Fruit fly (Drosophila melanogaster) whole organism, embryonic: ENCODE measurements around the gene CG7789.

Experiments used
- Atf3 ChIP-seq: fragments of 200-800 bp; sonication (Bioruptor generic); optimal IDR thresholded peaks from 3 replicates; lab custom pipeline; 2016; ENCODE audit warnings: missing biosample characterization, missing genetic modification characterization
- CG10462 ChIP-seq: fragments of 200-800 bp; sonication (Bioruptor generic); optimal IDR thresholded peaks from 2 replicates; lab custom pipeline; 2016; ENCODE audit warnings: missing biosample characterization, missing genetic modification characterization
- CG10979 ChIP-seq: fragments of 200-800 bp; sonication (Bioruptor generic); optimal IDR thresholded peaks from 2 replicates; lab custom pipeline; 2018; ENCODE audit warnings: missing biosample characterization, mild to moderate bottlenecking, missing genetic modification characterization, moderate library complexity
- CG14014 ChIP-seq: fragments of 200-800 bp; sonication (Bioruptor generic); IDR thresholded peaks from 2 replicates; pipeline ENCODE4 v1.3.6; 2022; ENCODE audit warnings: missing biosample characterization, missing genetic modification characterization
- CG15696 ChIP-seq: fragments of 200-800 bp; sonication (Bioruptor generic); optimal IDR thresholded peaks from 2 replicates; lab custom pipeline; 2019; ENCODE audit warnings: missing biosample characterization, mild to moderate bottlenecking, missing genetic modification characterization, moderate library complexity
- CG1602 ChIP-seq: fragments of 200-800 bp; sonication (Bioruptor generic); optimal IDR thresholded peaks from 3 replicates; lab custom pipeline; 2016; ENCODE audit warnings: missing biosample characterization, missing genetic modification characterization
- CG17186 ChIP-seq: fragments of 200-800 bp; sonication (Bioruptor generic); optimal IDR thresholded peaks from 3 replicates; lab custom pipeline; 2017; ENCODE audit warnings: missing biosample characterization, missing genetic modification reagents, missing genetic modification characterization
- CG17328 ChIP-seq: fragments of 200-800 bp; sonication (Bioruptor generic); IDR thresholded peaks from 2 replicates; pipeline ENCODE4 v1.3.6; 2022; ENCODE audit warnings: missing biosample characterization, missing genetic modification characterization
- CG17359 ChIP-seq: fragments of 200-800 bp; sonication (Bioruptor generic); optimal IDR thresholded peaks from 3 replicates; lab custom pipeline; 2018; ENCODE audit warnings: missing biosample characterization, mild to moderate bottlenecking, missing genetic modification characterization, moderate library complexity
- CG17385 ChIP-seq: fragments of 200-800 bp; sonication (Bioruptor generic); optimal IDR thresholded peaks from 3 replicates; lab custom pipeline; 2018; ENCODE audit warnings: missing biosample characterization, mild to moderate bottlenecking, missing genetic modification characterization
- CG2120 ChIP-seq: fragments of 200-800 bp; sonication (Bioruptor generic); optimal IDR thresholded peaks from 3 replicates; lab custom pipeline; 2016; ENCODE audit warnings: missing biosample characterization, missing genetic modification characterization
- CG2129 ChIP-seq: fragments of 200-800 bp; sonication (Bioruptor generic); IDR thresholded peaks from 2 replicates; pipeline ENCODE4 v1.3.6; 2022; ENCODE audit warnings: missing biosample characterization, missing genetic modification characterization; ENCODE audit not compliant: partially characterized antibody
- CG31388 ChIP-seq: fragments of 200-800 bp; sonication (Bioruptor generic); optimal IDR thresholded peaks from 2 replicates; lab custom pipeline; 2016; ENCODE audit warnings: missing biosample characterization, missing genetic modification characterization
- CG32767 ChIP-seq: fragments of 200-800 bp; sonication (Bioruptor generic); IDR thresholded peaks from 2 replicates; pipeline ENCODE4 v1.3.6; 2022; ENCODE audit warnings: missing biosample characterization, missing genetic modification characterization
- CG3847 ChIP-seq: fragments of 200-800 bp; sonication (Bioruptor generic); IDR thresholded peaks from 2 replicates; pipeline ENCODE4 v1.3.6; 2022; ENCODE audit warnings: missing biosample characterization, missing genetic modification characterization
- CG6272 ChIP-seq: fragments of 200-800 bp; sonication (Bioruptor generic); IDR thresholded peaks from 2 replicates; pipeline ENCODE4 v1.3.6; 2022; ENCODE audit warnings: missing biosample characterization, missing genetic modification characterization
- CG7745 ChIP-seq: fragments of 200-800 bp; sonication (Bioruptor generic); optimal IDR thresholded peaks from 2 replicates; lab custom pipeline; 2018; ENCODE audit warnings: missing biosample characterization, mild to moderate bottlenecking, missing genetic modification characterization, moderate library complexity
- CG7987 ChIP-seq: fragments of 200-800 bp; sonication (Bioruptor generic); optimal IDR thresholded peaks from 2 replicates; lab custom pipeline; 2018; ENCODE audit warnings: missing biosample characterization, mild to moderate bottlenecking, missing genetic modification characterization, moderate library complexity
- CG8924 ChIP-seq: fragments of 200-800 bp; optimal IDR thresholded peaks from 3 replicates; lab custom pipeline; 2019; ENCODE audit warnings: missing biosample characterization, mild to moderate bottlenecking, missing genetic modification characterization, moderate library complexity
- CG9817 ChIP-seq: fragments of 200-800 bp; sonication (Bioruptor generic); optimal IDR thresholded peaks from 2 replicates; lab custom pipeline; 2018; ENCODE audit warnings: missing biosample characterization, mild to moderate bottlenecking, missing genetic modification characterization, moderate library complexity
- CoRest ChIP-seq: fragments of 200-800 bp; sonication (Bioruptor generic); optimal IDR thresholded peaks from 3 replicates; lab custom pipeline; 2018; ENCODE audit warnings: missing biosample characterization, mild to moderate bottlenecking, missing genetic modification characterization, moderate library complexity
- D19B ChIP-seq: fragments of 200-800 bp; sonication (Bioruptor generic); optimal IDR thresholded peaks from 2 replicates; lab custom pipeline; 2017; ENCODE audit warnings: missing biosample characterization, mild to moderate bottlenecking, missing genetic modification characterization
- Dfd ChIP-seq, 2 experiments: fragments of >200 bp; optimal IDR thresholded peaks; 2 replicates each; lab custom pipeline; 2017; ENCODE audit warnings: missing biosample characterization in 2 of 2, missing genetic modification characterization in 2 of 2
- Lpt ChIP-seq: fragments of >200 bp; optimal IDR thresholded peaks from 2 replicates; lab custom pipeline; 2018; ENCODE audit warnings: missing biosample characterization, missing genetic modification characterization
- MTF-1 ChIP-seq: fragments of 200-800 bp; sonication (Bioruptor generic); optimal IDR thresholded peaks from 2 replicates; lab custom pipeline; 2018; ENCODE audit warnings: missing biosample characterization, mild to moderate bottlenecking, missing genetic modification characterization, borderline replicate concordance
- Optix ChIP-seq: fragments of 200-800 bp; sonication (Bioruptor generic); IDR thresholded peaks from 3 replicates; pipeline ENCODE4 v1.3.6; 2022; ENCODE audit warnings: missing biosample characterization, missing genetic modification characterization
- Pdp1 ChIP-seq, 2 experiments: fragments of 200-800 bp; sonication (Bioruptor generic); optimal IDR thresholded peaks; 3 replicates each; lab custom pipeline; 2016; ENCODE audit warnings: missing biosample characterization in 2 of 2, missing genetic modification characterization in 2 of 2, mild to moderate bottlenecking in 1 of 2, moderate library complexity in 1 of 2
- Sox102F ChIP-seq: fragments of 200-800 bp; sonication (Bioruptor generic); optimal IDR thresholded peaks from 2 replicates; lab custom pipeline; 2018; ENCODE audit warnings: missing biosample characterization, mild to moderate bottlenecking, missing genetic modification characterization, moderate library complexity
- Spps ChIP-seq: fragments of 200-800 bp; sonication (Bioruptor generic); optimal IDR thresholded peaks from 2 replicates; lab custom pipeline; 2018; ENCODE audit warnings: missing biosample characterization, mild to moderate bottlenecking, missing genetic modification characterization
- ac ChIP-seq: fragments of 200-800 bp; sonication (Bioruptor generic); optimal IDR thresholded peaks from 3 replicates; lab custom pipeline; 2017; ENCODE audit warnings: missing biosample characterization, mild to moderate bottlenecking, missing genetic modification characterization
- bigmax ChIP-seq: fragments of 200-800 bp; sonication (Bioruptor generic); optimal IDR thresholded peaks from 2 replicates; lab custom pipeline; 2018; ENCODE audit warnings: missing biosample characterization, mild to moderate bottlenecking, missing genetic modification characterization
- croc ChIP-seq: fragments of 200-800 bp; sonication (Bioruptor generic); conservative IDR thresholded peaks from 3 replicates; pipeline ENCODE4 v1.3.6; 2022; ENCODE audit warnings: missing biosample characterization, missing genetic modification characterization
- dmrt11E ChIP-seq: fragments of 200-800 bp; sonication (Bioruptor generic); optimal IDR thresholded peaks from 3 replicates; lab custom pipeline; 2018; ENCODE audit warnings: missing biosample characterization, mild to moderate bottlenecking, missing genetic modification characterization, moderate library complexity
- kah ChIP-seq: fragments of 200-800 bp; sonication (Bioruptor generic); optimal IDR thresholded peaks from 2 replicates; lab custom pipeline; 2018; ENCODE audit warnings: missing biosample characterization, mild to moderate bottlenecking, missing genetic modification characterization
- mirr ChIP-seq: fragments of 200-800 bp; sonication (Bioruptor generic); optimal IDR thresholded peaks from 3 replicates; lab custom pipeline; 2018; ENCODE audit warnings: missing biosample characterization, mild to moderate bottlenecking, missing genetic modification characterization
- org-1 ChIP-seq: fragments of 200-800 bp; sonication (Bioruptor generic); optimal IDR thresholded peaks from 2 replicates; lab custom pipeline; 2017; ENCODE audit warnings: missing biosample characterization, missing genetic modification characterization
- peb ChIP-seq: fragments of 200-800 bp; sonication (Bioruptor generic); IDR thresholded peaks from 2 replicates; pipeline ENCODE4 v1.3.6; 2022; ENCODE audit warnings: missing biosample characterization, missing genetic modification characterization
- pzg ChIP-seq: fragments of 200-800 bp; sonication (Bioruptor generic); optimal IDR thresholded peaks from 3 replicates; lab custom pipeline; 2018; ENCODE audit warnings: missing biosample characterization, mild to moderate bottlenecking, missing genetic modification characterization, moderate library complexity
- ranshi ChIP-seq: fragments of 200-800 bp; sonication (Bioruptor generic); IDR thresholded peaks from 2 replicates; pipeline ENCODE4 v1.3.6; 2022; ENCODE audit warnings: missing biosample characterization, missing genetic modification characterization
- sd ChIP-seq: fragments of 200-800 bp; sonication (Bioruptor generic); optimal IDR thresholded peaks from 3 replicates; lab custom pipeline; 2018; ENCODE audit warnings: missing biosample characterization, mild to moderate bottlenecking, missing genetic modification characterization, moderate library complexity
- sisA ChIP-seq: fragments of 200-800 bp; sonication (Bioruptor generic); IDR thresholded peaks from 2 replicates; pipeline ENCODE4 v1.3.6; 2022; ENCODE audit warnings: missing biosample characterization, missing genetic modification characterization
- sr ChIP-seq: fragments of 200-800 bp; sonication (Bioruptor generic); IDR thresholded peaks from 3 replicates; pipeline ENCODE4 v1.3.6; 2022; ENCODE audit warnings: missing biosample characterization, missing genetic modification characterization
- ssp ChIP-seq: fragments of 200-800 bp; sonication (Bioruptor generic); IDR thresholded peaks from 2 replicates; pipeline ENCODE4 v1.3.6; 2022; ENCODE audit warnings: missing biosample characterization, missing genetic modification characterization
- sug ChIP-seq: fragments of 200-800 bp; optimal IDR thresholded peaks from 2 replicates; lab custom pipeline; 2019; ENCODE audit warnings: missing biosample characterization, mild to moderate bottlenecking, missing genetic modification characterization, moderate library complexity
- tgo ChIP-seq: fragments of 200-800 bp; sonication (Bioruptor generic); IDR thresholded peaks from 3 replicates; pipeline ENCODE4 v1.3.6; 2022; ENCODE audit warnings: missing biosample characterization, missing genetic modification characterization
- tin ChIP-seq: fragments of 200-800 bp; sonication (Bioruptor generic); optimal IDR thresholded peaks from 3 replicates; lab custom pipeline; 2016; ENCODE audit warnings: missing biosample characterization, missing genetic modification characterization
- trem ChIP-seq: fragments of 200-800 bp; optimal IDR thresholded peaks from 3 replicates; lab custom pipeline; 2019; ENCODE audit warnings: missing biosample characterization, mild to moderate bottlenecking, missing genetic modification characterization, moderate library complexity
- ttk ChIP-seq: fragments of 200-800 bp; sonication (Bioruptor generic); IDR thresholded peaks from 2 replicates; pipeline ENCODE4 v2.1.2; 2022; ENCODE audit warnings: missing biosample characterization, missing genetic modification characterization
- zf30C ChIP-seq: fragments of 200-800 bp; sonication (Bioruptor generic); optimal IDR thresholded peaks from 3 replicates; lab custom pipeline; 2018; ENCODE audit warnings: missing biosample characterization, mild to moderate bottlenecking, missing genetic modification characterization

CG7789 gene

DNA sequence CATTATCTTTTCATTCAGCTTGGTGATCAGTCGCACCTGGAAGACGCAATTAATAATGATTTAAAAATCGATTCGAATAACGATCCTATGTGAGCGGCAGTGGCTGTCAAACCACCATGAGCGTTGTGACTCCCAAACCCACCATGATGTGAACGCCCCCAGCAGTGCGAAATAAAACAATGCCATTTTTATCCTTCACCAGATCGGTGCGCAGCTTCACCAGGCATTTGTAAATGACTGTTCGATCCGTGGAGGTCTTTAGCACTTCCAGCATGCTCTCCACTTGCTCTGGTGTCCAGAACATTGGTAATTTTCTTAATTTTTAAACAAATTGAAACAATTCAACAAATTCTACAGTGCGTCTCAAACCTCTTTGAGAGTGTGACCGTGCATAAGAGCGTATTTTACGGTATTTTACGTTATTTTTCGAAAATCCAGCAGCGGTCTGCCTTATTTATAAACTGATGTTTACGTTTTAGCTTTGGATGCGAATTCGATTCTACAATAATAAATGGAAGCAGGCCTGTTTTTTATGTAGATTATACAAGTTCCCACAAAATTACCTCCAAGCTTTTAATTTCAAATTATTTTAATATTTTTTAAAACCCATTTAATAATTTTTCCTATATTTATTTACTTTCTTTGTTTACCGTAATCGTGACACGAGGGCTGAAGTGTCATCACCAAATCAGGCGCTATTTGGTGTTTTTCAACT is 3.9 kb upstream of the CG7789 start, which contains the start of the genes Rnb and Drice (continued):
- TF ChIP-seq kah (peak; percentile 50), CG1602 (GFP tag; lab: Kevin White, UChicago) (peak; percentile 39), mirr (GFP tag; lab: Kevin White, UChicago) (peak; percentile 14), CG15696 (tag; lab: Kevin White, UChicago) (peak; percentile 84), bigmax (GFP tag; lab: Kevin White, UChicago) (no peak), ac (no peak), CG17186 (GFP tag; lab: Kevin White, UChicago) (peak; percentile 42), pzg (GFP tag; lab: Kevin White, UChicago) (peak; percentile 51), CG14014 (GFP tag; lab: Robert Waterston, UW) (peak; percentile 48; the same call in 1 of the 2 replicates), CG3847 (GFP tag; lab: Robert Waterston, UW) (peak; percentile 51), CG17328 (GFP tag; lab: Robert Waterston, UW) (peak; percentile 27; the same call in 1 of the 2 replicates), tin (GFP tag; lab: Kevin White, UChicago) (peak; percentile 38), CoRest (tag; lab: Kevin White, UChicago) (peak; percentile 75), dmrt11E (tag; lab: Kevin White, UChicago) (peak; percentile 49), ttk (peak; percentile 10; the same call in 1 of the 2 replicates), ranshi (GFP tag; lab: Robert Waterston, UW) (peak; percentile 46; the same call in 1 of the 2 replicates), CG17385 (GFP tag; lab: Kevin White, UChicago) (no peak), CG17359 (peak; percentile 51), croc (GFP tag; lab: Robert Waterston, UW) (peak; percentile 37; the same call in 1 of the 3 replicates), CG2120 (GFP tag; lab: Kevin White, UChicago) (peak; percentile 55), CG2129 (GFP tag; lab: Robert Waterston, UW) (peak; percentile 63), CG31388 (no peak), CG10462 (GFP tag; lab: Kevin White, UChicago) (peak; percentile 32), Spps (tag; lab: Kevin White, UChicago) (peak; percentile 26), CG6272 (0 out of 2 replicates have a peak, but pooled peaks have one; percentile 13), sr (no peak), zf30C (GFP tag; lab: Kevin White, UChicago) (no peak), org-1 (GFP tag; lab: Kevin White, UChicago) (no peak), tgo (GFP tag; lab: Robert Waterston, UW) (peak; percentile 47), ssp (GFP tag; lab: Robert Waterston, UW) (peak; percentile 35), CG32767 (GFP tag; lab: Robert Waterston, UW) (0 out of 2 replicates have a peak, but pooled peaks have one; percentile 30), peb (GFP tag; lab: Robert Waterston, UW) (no peak), sd (tag; lab: Kevin White, UChicago) (no peak), Dfd (GFP tag; optimal IDR thresholded peaks at IDR 0.05; lab: Kevin White, UChicago) (no peak), Optix (GFP tag; lab: Robert Waterston, UW) (0 out of 3 replicates have a peak, but pooled peaks have one; percentile 16), Pdp1 (GFP tag; optimal IDR thresholded peaks at IDR 0.05; lab: Kevin White, UChicago) (peak in 1 of 2 experiments; percentile 39), D19B (GFP tag; lab: Kevin White, UChicago) (no peak), CG9817 (tag; lab: Kevin White, UChicago) (peak; percentile 51), sisA (GFP tag; lab: Robert Waterston, UW) (peak; percentile 13; the same call in 1 of the 2 replicates), sug (tag; lab: Kevin White, UChicago) (peak; percentile 97), CG7987 (peak; percentile 73), CG10979 (peak; percentile 78), Sox102F (no peak), MTF-1 (GFP tag; lab: Kevin White, UChicago) (no peak), trem (tag; lab: Kevin White, UChicago) (peak; percentile 45), Lpt (GFP tag; lab: Kevin White, UChicago) (no peak), CG7745 (tag; lab: Kevin White, UChicago) (no peak), CG8924 (tag; lab: Kevin White, UChicago) (peak; percentile 70), Atf3 (GFP tag; lab: Kevin White, UChicago) (no peak)
